Fruit fly (Drosophila melanogaster) whole organism, prepupa: Measurements from ENCODE around the gene CG12560.

Source experiments
- Blimp-1 ChIP-seq: fragments of 200-800 bp; sonication (Bioruptor generic); optimal IDR thresholded peaks from 3 replicates; lab custom pipeline; 2017; ENCODE audit warnings: missing biosample characterization, missing genetic modification characterization, mild to moderate bottlenecking, moderate library complexity, missing genetic modification reagents
- CG10631 ChIP-seq: fragments of 200-800 bp; sonication (Bioruptor generic); optimal IDR thresholded peaks from 2 replicates; lab custom pipeline; 2016; ENCODE audit warnings: missing biosample characterization, missing genetic modification characterization
- CG10669 ChIP-seq: fragments of 200-800 bp; sonication (Bioruptor generic); optimal IDR thresholded peaks from 3 replicates; lab custom pipeline; 2018; ENCODE audit warnings: missing biosample characterization, mild to moderate bottlenecking, missing genetic modification characterization, moderate library complexity
- CG11294 ChIP-seq: fragments of 200-800 bp; sonication (Bioruptor generic); IDR thresholded peaks from 2 replicates; pipeline ENCODE4 v1.3.6; 2022; ENCODE audit warnings: missing biosample characterization, missing genetic modification characterization
- CG11762 ChIP-seq: fragments of 200-800 bp; sonication (Bioruptor generic); optimal IDR thresholded peaks from 3 replicates; lab custom pipeline; 2016; ENCODE audit warnings: missing biosample characterization, missing genetic modification characterization; ENCODE audit not compliant: insufficient read depth
- CG15336 ChIP-seq: fragments of 200-800 bp; sonication (Bioruptor generic); IDR thresholded peaks from 2 replicates; pipeline ENCODE4 v1.3.6; 2022; ENCODE audit warnings: missing biosample characterization, missing genetic modification characterization
- CG1621 ChIP-seq: fragments of 200-800 bp; sonication (Bioruptor generic); optimal IDR thresholded peaks from 3 replicates; lab custom pipeline; 2018; ENCODE audit warnings: missing biosample characterization, mild to moderate bottlenecking, missing genetic modification characterization
- CG3032 ChIP-seq: fragments of 200-800 bp; optimal IDR thresholded peaks from 2 replicates; lab custom pipeline; 2019; ENCODE audit warnings: missing biosample characterization, mild to moderate bottlenecking, missing genetic modification characterization, moderate library complexity
- CG31627 ChIP-seq: fragments of 200-800 bp; sonication (Bioruptor generic); optimal IDR thresholded peaks from 3 replicates; lab custom pipeline; 2016; ENCODE audit warnings: missing biosample characterization, missing genetic modification characterization
- CG34406 ChIP-seq: fragments of 200-800 bp; sonication (Bioruptor generic); optimal IDR thresholded peaks from 3 replicates; lab custom pipeline; 2016; ENCODE audit warnings: missing biosample characterization, missing genetic modification characterization
- CG3919 ChIP-seq: fragments of 200-800 bp; sonication (Bioruptor generic); optimal IDR thresholded peaks from 3 replicates; lab custom pipeline; 2016; ENCODE audit warnings: missing biosample characterization, missing genetic modification characterization
- CG4318 ChIP-seq: fragments of 200-800 bp; sonication (Bioruptor generic); optimal IDR thresholded peaks from 3 replicates; lab custom pipeline; 2017; ENCODE audit warnings: missing biosample characterization, mild to moderate bottlenecking, missing genetic modification characterization
- CG6163 ChIP-seq: fragments of 200-800 bp; sonication (Bioruptor generic); IDR thresholded peaks from 3 replicates; pipeline ENCODE4 v1.3.6; 2022; ENCODE audit warnings: missing biosample characterization, missing genetic modification characterization
- CG6276 ChIP-seq: fragments of 200-800 bp; sonication (Bioruptor generic); optimal IDR thresholded peaks from 2 replicates; lab custom pipeline; 2017; ENCODE audit warnings: missing biosample characterization, mild to moderate bottlenecking, missing genetic modification characterization
- CG6792 ChIP-seq: fragments of 200-800 bp; sonication (Bioruptor generic); optimal IDR thresholded peaks from 3 replicates; lab custom pipeline; 2016; ENCODE audit warnings: missing biosample characterization, missing genetic modification characterization
- CG6808 ChIP-seq: fragments of 200-800 bp; sonication (Bioruptor generic); optimal IDR thresholded peaks from 3 replicates; lab custom pipeline; 2017; ENCODE audit warnings: missing biosample characterization, missing genetic modification characterization, mild to moderate bottlenecking, moderate library complexity, missing genetic modification reagents
- CG6854 ChIP-seq: fragments of 200-800 bp; sonication (Bioruptor generic); optimal IDR thresholded peaks from 2 replicates; lab custom pipeline; 2017; ENCODE audit warnings: missing biosample characterization, mild to moderate bottlenecking, missing genetic modification characterization
- CG8119 ChIP-seq: fragments of 200-800 bp; sonication (Bioruptor generic); IDR thresholded peaks from 3 replicates; pipeline ENCODE4 v1.3.6; 2022; ENCODE audit warnings: missing biosample characterization, missing genetic modification characterization
- CG8319 ChIP-seq: fragments of 200-800 bp; sonication (Bioruptor generic); optimal IDR thresholded peaks from 3 replicates; lab custom pipeline; 2016; ENCODE audit warnings: missing biosample characterization, missing genetic modification characterization
- CG8632 ChIP-seq: fragments of 200-800 bp; sonication (Bioruptor generic); optimal IDR thresholded peaks from 3 replicates; lab custom pipeline; 2016; ENCODE audit warnings: missing biosample characterization, missing genetic modification characterization
- CG9139 ChIP-seq: fragments of 200-800 bp; sonication (Bioruptor generic); optimal IDR thresholded peaks from 3 replicates; lab custom pipeline; 2017; ENCODE audit warnings: missing biosample characterization, mild to moderate bottlenecking, missing genetic modification characterization
- Eip75B ChIP-seq: fragments of 200-800 bp; sonication (Bioruptor generic); optimal IDR thresholded peaks from 3 replicates; lab custom pipeline; 2016; ENCODE audit warnings: missing biosample characterization, missing genetic modification characterization
- Eip78C ChIP-seq: fragments of 200-800 bp; sonication (Bioruptor generic); peaks from one replicate; lab custom pipeline; 2016; ENCODE audit warnings: missing biosample characterization, missing genetic modification characterization
- Eip93F ChIP-seq: fragments of 200-800 bp; sonication (Bioruptor generic); optimal IDR thresholded peaks from 2 replicates; lab custom pipeline; 2016; ENCODE audit warnings: missing biosample characterization, mild to moderate bottlenecking, missing genetic modification characterization
- Ets21C ChIP-seq: fragments of 200-800 bp; sonication (Bioruptor generic); optimal IDR thresholded peaks from 3 replicates; lab custom pipeline; 2016; ENCODE audit warnings: missing biosample characterization, missing genetic modification characterization
- Ets96B ChIP-seq: fragments of 200-800 bp; optimal IDR thresholded peaks from 2 replicates; lab custom pipeline; 2019; ENCODE audit warnings: missing biosample characterization, mild to moderate bottlenecking, missing genetic modification characterization, moderate library complexity
- Gug ChIP-seq: fragments of 200-800 bp; sonication (Bioruptor generic); IDR thresholded peaks from 2 replicates; pipeline ENCODE4 v1.3.6; 2022; ENCODE audit warnings: missing biosample characterization, missing genetic modification characterization
- Hr38 ChIP-seq: sonication (Bioruptor generic); optimal IDR thresholded peaks from 2 replicates; lab custom pipeline; 2016; ENCODE audit warnings: missing biosample characterization, missing genetic modification characterization
- Hr39 ChIP-seq: fragments of 200-800 bp; sonication (Bioruptor generic); optimal IDR thresholded peaks from 2 replicates; lab custom pipeline; 2016; ENCODE audit warnings: missing biosample characterization, missing genetic modification characterization
- Lpt ChIP-seq: fragments of 200-800 bp; sonication (Bioruptor generic); optimal IDR thresholded peaks from 3 replicates; lab custom pipeline; 2016; ENCODE audit warnings: missing biosample characterization, missing genetic modification characterization
- Met ChIP-seq: fragments of 200-800 bp; sonication (Bioruptor generic); optimal IDR thresholded peaks from 3 replicates; lab custom pipeline; 2016; ENCODE audit warnings: missing biosample characterization, missing genetic modification characterization
- OdsH ChIP-seq: fragments of 200-800 bp; sonication (Bioruptor generic); optimal IDR thresholded peaks from 3 replicates; lab custom pipeline; 2016; ENCODE audit warnings: missing biosample characterization, missing genetic modification characterization
- Smox ChIP-seq: fragments of 200-800 bp; sonication (Bioruptor generic); optimal IDR thresholded peaks from 3 replicates; lab custom pipeline; 2016; ENCODE audit warnings: missing biosample characterization, missing genetic modification characterization
- Sox14 ChIP-seq: fragments of 200-800 bp; sonication (Bioruptor generic); optimal IDR thresholded peaks from 3 replicates; lab custom pipeline; 2016; ENCODE audit warnings: missing biosample characterization, missing genetic modification characterization
- achi ChIP-seq: fragments of 200-800 bp; sonication (Bioruptor generic); optimal IDR thresholded peaks from 3 replicates; lab custom pipeline; 2016; ENCODE audit warnings: missing biosample characterization, missing genetic modification characterization
- acj6 ChIP-seq: fragments of 200-800 bp; sonication (Bioruptor generic); optimal IDR thresholded peaks from 3 replicates; lab custom pipeline; 2016; ENCODE audit warnings: missing biosample characterization, missing genetic modification characterization
- cyc ChIP-seq: fragments of 200-800 bp; sonication (Bioruptor generic); optimal IDR thresholded peaks from 3 replicates; lab custom pipeline; 2016; ENCODE audit warnings: missing biosample characterization, missing genetic modification characterization
- dac ChIP-seq: fragments of 200-800 bp; sonication (Bioruptor generic); optimal IDR thresholded peaks from 2 replicates; lab custom pipeline; 2017; ENCODE audit warnings: missing biosample characterization, mild to moderate bottlenecking, missing genetic modification characterization
- dsx ChIP-seq: fragments of 200-800 bp; optimal IDR thresholded peaks from 3 replicates; lab custom pipeline; 2019; ENCODE audit warnings: missing biosample characterization, mild to moderate bottlenecking, missing genetic modification characterization, moderate library complexity; ENCODE audit not compliant: poor library complexity, severe bottlenecking
- eg ChIP-seq: fragments of 200-800 bp; sonication (Bioruptor generic); IDR thresholded peaks from 3 replicates; pipeline ENCODE4 v1.3.6; 2022; ENCODE audit warnings: missing biosample characterization, missing genetic modification characterization
- esn ChIP-seq: fragments of 200-800 bp; sonication (Bioruptor generic); optimal IDR thresholded peaks from 2 replicates; lab custom pipeline; 2016; ENCODE audit warnings: missing biosample characterization, mild to moderate bottlenecking, missing genetic modification characterization, moderate library complexity
- fd59A ChIP-seq: fragments of 200-800 bp; sonication (Bioruptor generic); optimal IDR thresholded peaks from 2 replicates; lab custom pipeline; 2017; ENCODE audit warnings: missing biosample characterization, mild to moderate bottlenecking, missing genetic modification characterization, missing genetic modification reagents
- fd85E ChIP-seq: fragments of 200-800 bp; sonication (Bioruptor generic); optimal IDR thresholded peaks from 3 replicates; lab custom pipeline; 2016; ENCODE audit warnings: missing biosample characterization, missing genetic modification characterization
- fkh ChIP-seq: fragments of 200-800 bp; sonication (Bioruptor generic); optimal IDR thresholded peaks from 3 replicates; lab custom pipeline; 2017; ENCODE audit warnings: missing biosample characterization, mild to moderate bottlenecking, missing genetic modification characterization, moderate library complexity
- net ChIP-seq: fragments of 200-800 bp; sonication (Bioruptor generic); optimal IDR thresholded peaks from 3 replicates; lab custom pipeline; 2016; ENCODE audit warnings: missing biosample characterization, missing genetic modification characterization
- pdm3 ChIP-seq: fragments of 200-800 bp; sonication (Bioruptor generic); optimal IDR thresholded peaks from 3 replicates; lab custom pipeline; 2016; ENCODE audit warnings: missing biosample characterization, missing genetic modification characterization
- salr ChIP-seq, 2 experiments: fragments of 200-800 bp; sonication (Bioruptor generic); optimal IDR thresholded peaks; 3 replicates each; lab custom pipeline; 2016 to 2018; ENCODE audit warnings: missing biosample characterization in 2 of 2, missing genetic modification characterization in 2 of 2, mild to moderate bottlenecking in 1 of 2
- ss ChIP-seq, 2 experiments: fragments of 200-800 bp; sonication (Bioruptor generic); optimal IDR thresholded peaks; 2 replicates in 1 of 2; 3 replicates in 1 of 2; lab custom pipeline; 2017 to 2018; ENCODE audit warnings: mild to moderate bottlenecking in 2 of 2, missing biosample characterization in 2 of 2, missing genetic modification characterization in 2 of 2, moderate library complexity in 1 of 2
- svp ChIP-seq: fragments of 200-800 bp; sonication (Bioruptor generic); peaks from one replicate; lab custom pipeline; 2016; ENCODE audit warnings: missing biosample characterization, missing genetic modification characterization
- topi ChIP-seq: fragments of 200-800 bp; sonication (Bioruptor generic); optimal IDR thresholded peaks from 3 replicates; lab custom pipeline; 2016; ENCODE audit warnings: missing biosample characterization, missing genetic modification characterization

The CG12560 gene

dm6 chr2L:7992654-7993053 lies 16.6 kb downstream of the CG12560 start:
- peak; percentile 27 for TF ChIP-seq svp (GFP tag; lab: Kevin White, UChicago)
- peak; percentile 35 for TF ChIP-seq fkh
- no peak for TF ChIP-seq Gug (GFP tag; lab: Robert Waterston, UW)
- TF ChIP-seq, all 60 proteins: peak for 2

- TF ChIP-seq CG8119 (GFP tag; lab: Robert Waterston, UW) (no peak), CG4318 (GFP tag; lab: Kevin White, UChicago) (no peak), Gug (GFP tag; lab: Robert Waterston, UW) (no peak), Eip93F (GFP tag; lab: Kevin White, UChicago) (no peak), CG1621 (no peak), CG6808 (GFP tag; lab: Kevin White, UChicago) (no peak), CG11294 (GFP tag; lab: Robert Waterston, UW) (no peak), CG6163 (0 out of 3 replicates have a peak, but pooled peaks have one; percentile 39), CG31627 (peak; percentile 86), svp (GFP tag; lab: Kevin White, UChicago) (peak; percentile 81), salr (GFP tag; optimal IDR thresholded peaks at IDR 0.05; lab: Kevin White, UChicago) (no peak), CG3032 (no peak), fd59A (GFP tag; lab: Kevin White, UChicago) (no peak), esn (peak; percentile 79), ss (GFP tag; optimal IDR thresholded peaks at IDR 0.05; lab: Kevin White, UChicago) (no peak), Ets96B (tag; lab: Kevin White, UChicago) (peak; percentile 8), CG9139 (no peak), CG11762 (GFP tag; lab: Kevin White, UChicago) (no peak), CG6792 (GFP tag; lab: Kevin White, UChicago) (peak; percentile 36), pdm3 (GFP tag; lab: Kevin White, UChicago) (peak; percentile 60), net (GFP tag; lab: Kevin White, UChicago) (no peak), Hr39 (GFP tag; lab: Kevin White, UChicago) (peak; percentile 86), CG10669 (no peak), Eip78C (GFP tag; lab: Kevin White, UChicago) (peak; percentile 86), Met (GFP tag; lab: Kevin White, UChicago) (peak; percentile 40), Ets21C (peak; percentile 62), achi (peak; percentile 45), Sox14 (GFP tag; lab: Kevin White, UChicago) (peak; percentile 16), CG6276 (GFP tag; lab: Kevin White, UChicago) (no peak), acj6 (GFP tag; lab: Kevin White, UChicago) (peak; percentile 48), CG10631 (GFP tag; lab: Kevin White, UChicago) (no peak), OdsH (peak; percentile 46), CG8632 (GFP tag; lab: Kevin White, UChicago) (peak; percentile 29), dac (GFP tag; lab: Kevin White, UChicago) (no peak), eg (GFP tag; lab: Robert Waterston, UW) (0 out of 3 replicates have a peak, but pooled peaks have one; percentile 39), dsx (GFP tag; lab: Kevin White, UChicago) (peak; percentile 19), fd85E (GFP tag; lab: Kevin White, UChicago) (no peak), Smox (peak; percentile 69), topi (GFP tag; lab: Kevin White, UChicago) (peak; percentile 68), Eip75B (no peak), fkh (no peak), cyc (GFP tag; lab: Kevin White, UChicago) (peak; percentile 62), CG3919 (GFP tag; lab: Kevin White, UChicago) (peak; percentile 19), CG15336 (GFP tag; lab: Robert Waterston, UW) (0 out of 2 replicates have a peak, but pooled peaks have one; percentile 15), CG34406 (GFP tag; lab: Kevin White, UChicago) (peak; percentile 45), Hr38 (no peak), CG8319 (GFP tag; lab: Kevin White, UChicago) (no peak), Blimp-1 (GFP tag; lab: Kevin White, UChicago) (no peak), CG6854 (GFP tag; lab: Kevin White, UChicago) (no peak), Lpt (no peak)
Observed at dm6 chr2L:7991951-7992350, 17.3 kb downstream of the CG12560 start.
